Fruit fly (Drosophila melanogaster): ENCODE measurements around the gene emb.

Gene emb

DNA sequence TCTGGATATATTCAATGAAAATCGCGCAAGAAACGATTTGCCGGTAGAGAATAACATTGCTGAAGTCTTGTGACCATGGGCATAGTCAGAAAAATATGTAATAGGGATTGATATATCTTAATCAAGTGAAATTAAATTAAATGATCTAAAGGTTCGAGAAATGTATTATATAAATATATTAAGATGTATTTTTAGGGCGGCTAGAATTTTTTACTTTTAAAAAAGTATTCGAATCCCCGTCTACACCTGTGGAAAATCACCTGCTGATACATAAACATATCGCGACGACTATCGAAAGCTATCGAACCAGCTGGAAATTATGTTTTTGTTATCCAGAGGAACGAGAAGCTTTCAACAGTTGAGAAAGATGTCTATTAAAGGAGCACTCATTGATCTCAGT, 26.7 kb upstream of the emb start, which contains the start of the genes CG13390 and CG17294 (continued):
- TF ChIP-seq CG7271 (tag; optimal IDR thresholded peaks at IDR 0.05) (peak; percentile 99), Oaz (GFP tag; IDR thresholded peaks at IDR 0.05) (peak; percentile 99), Ada2b (GFP tag; IDR thresholded peaks at IDR 0.05) (peak; percentile 100), CG11398 (GFP tag; optimal IDR thresholded peaks at IDR 0.05) (peak; percentile 78), seq (GFP tag; IDR thresholded peaks at IDR 0.05) (peak; percentile 99), Oli (tag; optimal IDR thresholded peaks at IDR 0.05) (peak; percentile 100), CG9609 (GFP tag; optimal IDR thresholded peaks at IDR 0.05) (peak; percentile 91), trem (tag; optimal IDR thresholded peaks at IDR 0.05) (peak; percentile 97), Myb (GFP tag; optimal IDR thresholded peaks at IDR 0.05) (peak; percentile 69), Nf-YA (GFP tag; IDR thresholded peaks at IDR 0.05) (peak; percentile 99), CG6683 (GFP tag; optimal IDR thresholded peaks at IDR 0.05) (peak; percentile 99), Atf3 (GFP tag; optimal IDR thresholded peaks at IDR 0.05) (peak; percentile 92), Ravus (GFP tag; IDR thresholded peaks at IDR 0.05) (peak; percentile 99), lov (optimal IDR thresholded peaks at IDR 0.05) (no peak), lov (GFP tag; IDR thresholded peaks at IDR 0.05) (peak; percentile 99), jumu (GFP tag; optimal IDR thresholded peaks at IDR 0.05) (peak; percentile 91), CG3838 (GFP tag; optimal IDR thresholded peaks at IDR 0.05) (peak; percentile 96), CG13894 (tag; optimal IDR thresholded peaks at IDR 0.05) (peak; percentile 100), CG4328 (GFP tag; optimal IDR thresholded peaks at IDR 0.05) (peak; percentile 99), pb (GFP tag; optimal IDR thresholded peaks at IDR 0.05) (peak; percentile 69), CG8924 (tag; optimal IDR thresholded peaks at IDR 0.05) (peak; percentile 100), NFAT (GFP tag; IDR thresholded peaks at IDR 0.05) (peak; percentile 100), Ssrp (tag; optimal IDR thresholded peaks at IDR 0.05) (peak; percentile 100), vnd (GFP tag; IDR thresholded peaks at IDR 0.05; ENCODE audit: partially characterized antibody) (peak; percentile 63), esg (GFP tag; conservative IDR thresholded peaks at IDR 0.05) (peak; percentile 100), CG7556 (GFP tag; optimal IDR thresholded peaks at IDR 0.05) (peak; percentile 99), HHEX (GFP tag; optimal IDR thresholded peaks at IDR 0.05) (peak; percentile 100), Rfx (GFP tag; IDR thresholded peaks at IDR 0.05) (peak; percentile 100), nerfin-2 (GFP tag; IDR thresholded peaks at IDR 0.05; ENCODE audit: partially characterized antibody) (peak; percentile 75; the same call in 1 of the 2 replicates), Antp (GFP tag; optimal IDR thresholded peaks at IDR 0.05) (peak; percentile 82), CG4404 (GFP tag; IDR thresholded peaks at IDR 0.05) (peak; percentile 99), Mes4 (GFP tag; optimal IDR thresholded peaks at IDR 0.05) (peak; percentile 84), rib (GFP tag; IDR thresholded peaks at IDR 0.05) (peak; percentile 100), Adf1 (GFP tag; IDR thresholded peaks at IDR 0.05) (peak; percentile 93), tup (GFP tag; optimal IDR thresholded peaks at IDR 0.05) (peak; percentile 98), ttk (GFP tag; IDR thresholded peaks at IDR 0.05) (peak; percentile 99), pita (GFP tag; optimal IDR thresholded peaks at IDR 0.05) (no peak), NC2β (GFP tag; optimal IDR thresholded peaks at IDR 0.05) (peak; percentile 90), CG1603 (tag; optimal IDR thresholded peaks at IDR 0.05) (peak; percentile 96), CG30431 (GFP tag; optimal IDR thresholded peaks at IDR 0.05) (peak; percentile 98), gt (GFP tag; IDR thresholded peaks at IDR 0.05) (peak; percentile 99), pfk (GFP tag; optimal IDR thresholded peaks at IDR 0.05) (peak; percentile 79), lilli (GFP tag; optimal IDR thresholded peaks at IDR 0.05) (peak; percentile 99), gsb (GFP tag; IDR thresholded peaks at IDR 0.05) (peak; percentile 99), CG2116 (GFP tag; optimal IDR thresholded peaks at IDR 0.05) (peak; percentile 92), mam (GFP tag; optimal IDR thresholded peaks at IDR 0.05) (peak; percentile 97), CG15269 (tag; optimal IDR thresholded peaks at IDR 0.05) (peak; percentile 100), Nf-YB (GFP tag; optimal IDR thresholded peaks at IDR 0.05) (peak; percentile 91), CG16813 (GFP tag; IDR thresholded peaks at IDR 0.05; ENCODE audit: partially characterized antibody) (peak; percentile 68), gce (GFP tag; IDR thresholded peaks at IDR 0.05) (peak; percentile 100), CG8388 (GFP tag; optimal IDR thresholded peaks at IDR 0.05) (peak; percentile 99)
